Fruit fly (Drosophila melanogaster) whole organism, prepupa: Measurements from ENCODE around the gene Gdap1.
A peak's percentile ranks its signal among the peaks of the same experiment; 100 is the strongest.

Experiments
- CG10669 ChIP-seq: fragments of 200-800 bp; sonication (Bioruptor generic); optimal IDR thresholded peaks from 3 replicates; lab custom pipeline; 2018; ENCODE audit warnings: missing biosample characterization, mild to moderate bottlenecking, missing genetic modification characterization, moderate library complexity
- CG11762 ChIP-seq: fragments of 200-800 bp; sonication (Bioruptor generic); optimal IDR thresholded peaks from 3 replicates; lab custom pipeline; 2016; ENCODE audit warnings: missing biosample characterization, missing genetic modification characterization; ENCODE audit not compliant: insufficient read depth
- CG11902 ChIP-seq: fragments of 200-800 bp; sonication (Bioruptor generic); optimal IDR thresholded peaks from 3 replicates; lab custom pipeline; 2016; ENCODE audit warnings: missing biosample characterization, missing genetic modification characterization
- CG15336 ChIP-seq: fragments of 200-800 bp; sonication (Bioruptor generic); IDR thresholded peaks from 2 replicates; pipeline ENCODE4 v1.3.6; 2022; ENCODE audit warnings: missing biosample characterization, missing genetic modification characterization
- CG1621 ChIP-seq: fragments of 200-800 bp; sonication (Bioruptor generic); optimal IDR thresholded peaks from 3 replicates; lab custom pipeline; 2018; ENCODE audit warnings: missing biosample characterization, mild to moderate bottlenecking, missing genetic modification characterization
- CG16779 ChIP-seq: fragments of 200-800 bp; sonication (Bioruptor generic); optimal IDR thresholded peaks from 3 replicates; lab custom pipeline; 2017; ENCODE audit warnings: missing biosample characterization, mild to moderate bottlenecking, missing genetic modification characterization
- CG3032 ChIP-seq: fragments of 200-800 bp; optimal IDR thresholded peaks from 2 replicates; lab custom pipeline; 2019; ENCODE audit warnings: missing biosample characterization, mild to moderate bottlenecking, missing genetic modification characterization, moderate library complexity
- CG31627 ChIP-seq: fragments of 200-800 bp; sonication (Bioruptor generic); optimal IDR thresholded peaks from 3 replicates; lab custom pipeline; 2016; ENCODE audit warnings: missing biosample characterization, missing genetic modification characterization
- CG34406 ChIP-seq: fragments of 200-800 bp; sonication (Bioruptor generic); optimal IDR thresholded peaks from 3 replicates; lab custom pipeline; 2016; ENCODE audit warnings: missing biosample characterization, missing genetic modification characterization
- CG3919 ChIP-seq: fragments of 200-800 bp; sonication (Bioruptor generic); optimal IDR thresholded peaks from 3 replicates; lab custom pipeline; 2016; ENCODE audit warnings: missing biosample characterization, missing genetic modification characterization
- CG4318 ChIP-seq: fragments of 200-800 bp; sonication (Bioruptor generic); optimal IDR thresholded peaks from 3 replicates; lab custom pipeline; 2017; ENCODE audit warnings: missing biosample characterization, mild to moderate bottlenecking, missing genetic modification characterization
- CG6163 ChIP-seq: fragments of 200-800 bp; sonication (Bioruptor generic); IDR thresholded peaks from 3 replicates; pipeline ENCODE4 v1.3.6; 2022; ENCODE audit warnings: missing biosample characterization, missing genetic modification characterization
- CG6276 ChIP-seq: fragments of 200-800 bp; sonication (Bioruptor generic); optimal IDR thresholded peaks from 2 replicates; lab custom pipeline; 2017; ENCODE audit warnings: missing biosample characterization, mild to moderate bottlenecking, missing genetic modification characterization
- CG6792 ChIP-seq: fragments of 200-800 bp; sonication (Bioruptor generic); optimal IDR thresholded peaks from 3 replicates; lab custom pipeline; 2016; ENCODE audit warnings: missing biosample characterization, missing genetic modification characterization
- CG6808 ChIP-seq: fragments of 200-800 bp; sonication (Bioruptor generic); optimal IDR thresholded peaks from 3 replicates; lab custom pipeline; 2017; ENCODE audit warnings: missing biosample characterization, missing genetic modification characterization, mild to moderate bottlenecking, moderate library complexity, missing genetic modification reagents
- CG6854 ChIP-seq: fragments of 200-800 bp; sonication (Bioruptor generic); optimal IDR thresholded peaks from 2 replicates; lab custom pipeline; 2017; ENCODE audit warnings: missing biosample characterization, mild to moderate bottlenecking, missing genetic modification characterization
- CG7368 ChIP-seq: fragments of 200-800 bp; sonication (Bioruptor generic); optimal IDR thresholded peaks from 3 replicates; lab custom pipeline; 2016; ENCODE audit warnings: missing biosample characterization, missing genetic modification characterization
- CG8319 ChIP-seq: fragments of 200-800 bp; sonication (Bioruptor generic); optimal IDR thresholded peaks from 3 replicates; lab custom pipeline; 2016; ENCODE audit warnings: missing biosample characterization, missing genetic modification characterization
- CG8632 ChIP-seq: fragments of 200-800 bp; sonication (Bioruptor generic); optimal IDR thresholded peaks from 3 replicates; lab custom pipeline; 2016; ENCODE audit warnings: missing biosample characterization, missing genetic modification characterization
- CG9139 ChIP-seq: fragments of 200-800 bp; sonication (Bioruptor generic); optimal IDR thresholded peaks from 3 replicates; lab custom pipeline; 2017; ENCODE audit warnings: missing biosample characterization, mild to moderate bottlenecking, missing genetic modification characterization
- Eip78C ChIP-seq: fragments of 200-800 bp; sonication (Bioruptor generic); peaks from one replicate; lab custom pipeline; 2016; ENCODE audit warnings: missing biosample characterization, missing genetic modification characterization
- Eip93F ChIP-seq: fragments of 200-800 bp; sonication (Bioruptor generic); optimal IDR thresholded peaks from 2 replicates; lab custom pipeline; 2016; ENCODE audit warnings: missing biosample characterization, mild to moderate bottlenecking, missing genetic modification characterization
- Ets21C ChIP-seq: fragments of 200-800 bp; sonication (Bioruptor generic); optimal IDR thresholded peaks from 3 replicates; lab custom pipeline; 2016; ENCODE audit warnings: missing biosample characterization, missing genetic modification characterization
- Ets96B ChIP-seq: fragments of 200-800 bp; optimal IDR thresholded peaks from 2 replicates; lab custom pipeline; 2019; ENCODE audit warnings: missing biosample characterization, mild to moderate bottlenecking, missing genetic modification characterization, moderate library complexity
- Gug ChIP-seq: fragments of 200-800 bp; sonication (Bioruptor generic); IDR thresholded peaks from 2 replicates; pipeline ENCODE4 v1.3.6; 2022; ENCODE audit warnings: missing biosample characterization, missing genetic modification characterization
- Hr38 ChIP-seq: sonication (Bioruptor generic); optimal IDR thresholded peaks from 2 replicates; lab custom pipeline; 2016; ENCODE audit warnings: missing biosample characterization, missing genetic modification characterization
- Hr4 ChIP-seq: fragments of 200-800 bp; sonication (Bioruptor generic); optimal IDR thresholded peaks from 3 replicates; lab custom pipeline; 2016; ENCODE audit warnings: missing biosample characterization, missing genetic modification characterization
- Lpt ChIP-seq: fragments of 200-800 bp; sonication (Bioruptor generic); optimal IDR thresholded peaks from 3 replicates; lab custom pipeline; 2016; ENCODE audit warnings: missing biosample characterization, missing genetic modification characterization
- OdsH ChIP-seq: fragments of 200-800 bp; sonication (Bioruptor generic); optimal IDR thresholded peaks from 3 replicates; lab custom pipeline; 2016; ENCODE audit warnings: missing biosample characterization, missing genetic modification characterization
- Smox ChIP-seq: fragments of 200-800 bp; sonication (Bioruptor generic); optimal IDR thresholded peaks from 3 replicates; lab custom pipeline; 2016; ENCODE audit warnings: missing biosample characterization, missing genetic modification characterization
- Sox14 ChIP-seq: fragments of 200-800 bp; sonication (Bioruptor generic); optimal IDR thresholded peaks from 3 replicates; lab custom pipeline; 2016; ENCODE audit warnings: missing biosample characterization, missing genetic modification characterization
- Sox15 ChIP-seq: fragments of 200-800 bp; sonication (Bioruptor generic); optimal IDR thresholded peaks from 3 replicates; lab custom pipeline; 2016; ENCODE audit warnings: missing biosample characterization, missing genetic modification characterization
- achi ChIP-seq: fragments of 200-800 bp; sonication (Bioruptor generic); optimal IDR thresholded peaks from 3 replicates; lab custom pipeline; 2016; ENCODE audit warnings: missing biosample characterization, missing genetic modification characterization
- acj6 ChIP-seq: fragments of 200-800 bp; sonication (Bioruptor generic); optimal IDR thresholded peaks from 3 replicates; lab custom pipeline; 2016; ENCODE audit warnings: missing biosample characterization, missing genetic modification characterization
- cyc ChIP-seq: fragments of 200-800 bp; sonication (Bioruptor generic); optimal IDR thresholded peaks from 3 replicates; lab custom pipeline; 2016; ENCODE audit warnings: missing biosample characterization, missing genetic modification characterization
- dac ChIP-seq: fragments of 200-800 bp; sonication (Bioruptor generic); optimal IDR thresholded peaks from 2 replicates; lab custom pipeline; 2017; ENCODE audit warnings: missing biosample characterization, mild to moderate bottlenecking, missing genetic modification characterization
- dsx ChIP-seq: fragments of 200-800 bp; optimal IDR thresholded peaks from 3 replicates; lab custom pipeline; 2019; ENCODE audit warnings: missing biosample characterization, mild to moderate bottlenecking, missing genetic modification characterization, moderate library complexity; ENCODE audit not compliant: poor library complexity, severe bottlenecking
- eg ChIP-seq: fragments of 200-800 bp; sonication (Bioruptor generic); IDR thresholded peaks from 3 replicates; pipeline ENCODE4 v1.3.6; 2022; ENCODE audit warnings: missing biosample characterization, missing genetic modification characterization
- esn ChIP-seq: fragments of 200-800 bp; sonication (Bioruptor generic); optimal IDR thresholded peaks from 2 replicates; lab custom pipeline; 2016; ENCODE audit warnings: missing biosample characterization, mild to moderate bottlenecking, missing genetic modification characterization, moderate library complexity
- fd59A ChIP-seq: fragments of 200-800 bp; sonication (Bioruptor generic); optimal IDR thresholded peaks from 2 replicates; lab custom pipeline; 2017; ENCODE audit warnings: missing biosample characterization, mild to moderate bottlenecking, missing genetic modification characterization, missing genetic modification reagents
- fd85E ChIP-seq: fragments of 200-800 bp; sonication (Bioruptor generic); optimal IDR thresholded peaks from 3 replicates; lab custom pipeline; 2016; ENCODE audit warnings: missing biosample characterization, missing genetic modification characterization
- fkh ChIP-seq: fragments of 200-800 bp; sonication (Bioruptor generic); optimal IDR thresholded peaks from 3 replicates; lab custom pipeline; 2017; ENCODE audit warnings: missing biosample characterization, mild to moderate bottlenecking, missing genetic modification characterization, moderate library complexity
- lz ChIP-seq: fragments of 200-800 bp; sonication (Bioruptor generic); optimal IDR thresholded peaks from 3 replicates; lab custom pipeline; 2016; ENCODE audit warnings: missing biosample characterization, missing genetic modification characterization
- pdm3 ChIP-seq: fragments of 200-800 bp; sonication (Bioruptor generic); optimal IDR thresholded peaks from 3 replicates; lab custom pipeline; 2016; ENCODE audit warnings: missing biosample characterization, missing genetic modification characterization
- salr ChIP-seq, 2 experiments: fragments of 200-800 bp; sonication (Bioruptor generic); optimal IDR thresholded peaks; 3 replicates each; lab custom pipeline; 2016 to 2018; ENCODE audit warnings: missing biosample characterization in 2 of 2, missing genetic modification characterization in 2 of 2, mild to moderate bottlenecking in 1 of 2
- spab ChIP-seq: fragments of 200-800 bp; sonication (Bioruptor generic); optimal IDR thresholded peaks from 2 replicates; lab custom pipeline; 2017; ENCODE audit warnings: missing biosample characterization, mild to moderate bottlenecking, missing genetic modification characterization, missing genetic modification reagents
- ss ChIP-seq, 2 experiments: fragments of 200-800 bp; sonication (Bioruptor generic); optimal IDR thresholded peaks; 2 replicates in 1 of 2; 3 replicates in 1 of 2; lab custom pipeline; 2017 to 2018; ENCODE audit warnings: mild to moderate bottlenecking in 2 of 2, missing biosample characterization in 2 of 2, missing genetic modification characterization in 2 of 2, moderate library complexity in 1 of 2
- svp ChIP-seq: fragments of 200-800 bp; sonication (Bioruptor generic); peaks from one replicate; lab custom pipeline; 2016; ENCODE audit warnings: missing biosample characterization, missing genetic modification characterization

Gene Gdap1

DNA sequence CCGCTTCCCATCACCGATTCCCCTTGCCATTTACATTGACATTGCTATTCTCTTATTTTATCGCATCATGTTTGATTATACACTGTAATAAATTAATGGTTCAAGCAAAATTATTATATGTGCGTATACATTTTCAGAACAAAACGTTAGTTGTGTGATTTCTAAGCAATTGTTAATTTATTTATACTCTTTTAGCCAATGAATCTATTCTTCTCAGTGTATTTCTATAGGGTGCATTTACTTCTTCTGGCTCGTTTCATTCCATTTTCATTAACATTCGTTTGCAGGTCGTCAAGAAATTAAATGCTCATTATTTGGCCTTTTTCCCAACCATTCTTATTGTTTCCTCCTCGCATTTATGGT, 45.8 kb downstream of the Gdap1 start (continued):
- peak; percentile 86 for TF ChIP-seq eg (GFP tag; lab: Robert Waterston, UW)
- peak in 1 of 2 experiments; percentile 6 for TF ChIP-seq salr (GFP tag; optimal IDR thresholded peaks at IDR 0.05; lab: Kevin White, UChicago)
- TF ChIP-seq ss (GFP tag; optimal IDR thresholded peaks at IDR 0.05; lab: Kevin White, UChicago): no peak
- no peak for TF ChIP-seq CG6854 (GFP tag; lab: Kevin White, UChicago)
- peak; percentile 28 for TF ChIP-seq cyc (GFP tag; lab: Kevin White, UChicago)
- TF ChIP-seq Ets96B (tag; lab: Kevin White, UChicago): peak; percentile 65
- no peak for TF ChIP-seq CG16779 (tag; lab: Kevin White, UChicago)
- no peak for TF ChIP-seq CG4318 (GFP tag; lab: Kevin White, UChicago)
- no peak for TF ChIP-seq Hr38 (GFP tag; lab: Kevin White, UChicago)
- peak; percentile 29 for TF ChIP-seq CG34406 (GFP tag; lab: Kevin White, UChicago)
- TF ChIP-seq CG6808 (GFP tag; lab: Kevin White, UChicago): no peak
- peak; percentile 18 for TF ChIP-seq CG8632 (GFP tag; lab: Kevin White, UChicago)
- TF ChIP-seq CG6276 (GFP tag; lab: Kevin White, UChicago): peak; percentile 35
- TF ChIP-seq CG6163 (GFP tag; lab: Robert Waterston, UW): peak; percentile 81
- TF ChIP-seq CG1621: peak; percentile 34
- TF ChIP-seq Ets21C: no peak
- TF ChIP-seq pdm3: peak; percentile 55

DNA sequence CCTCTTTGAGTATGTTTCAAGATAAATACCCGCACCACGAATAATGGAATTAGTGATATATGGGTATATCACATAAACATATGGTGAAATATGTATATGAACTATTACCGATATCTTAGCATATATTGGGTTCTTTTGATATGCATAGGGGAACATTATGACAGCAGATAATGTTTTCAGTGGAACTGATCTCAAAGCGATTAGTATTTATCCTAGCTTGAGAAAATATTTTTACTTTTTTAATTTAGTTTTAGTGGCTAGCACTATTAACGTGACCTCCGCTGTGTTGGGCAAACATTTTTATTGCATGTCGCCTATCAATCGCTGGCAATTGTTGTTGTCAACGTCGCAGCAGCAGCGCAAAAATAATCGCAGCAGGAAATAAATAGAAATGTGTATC, 46.6 kb downstream of the Gdap1 start:
- TF ChIP-seq CG16779 (tag; lab: Kevin White, UChicago) (no peak), Lpt (GFP tag; lab: Kevin White, UChicago) (peak; percentile 18), CG15336 (GFP tag; lab: Robert Waterston, UW) (peak; percentile 57), dac (GFP tag; lab: Kevin White, UChicago) (no peak), CG31627 (GFP tag; lab: Kevin White, UChicago) (peak; percentile 43), eg (GFP tag; lab: Robert Waterston, UW) (peak; percentile 76), OdsH (peak; percentile 60), Eip78C (GFP tag; lab: Kevin White, UChicago) (peak; percentile 85), dsx (peak; percentile 26), spab (GFP tag; lab: Kevin White, UChicago) (peak; percentile 46), svp (peak; percentile 69), CG10669 (GFP tag; lab: Kevin White, UChicago) (peak; percentile 47), CG3032 (tag; lab: Kevin White, UChicago) (peak; percentile 6), ss (GFP tag; optimal IDR thresholded peaks at IDR 0.05; lab: Kevin White, UChicago) (peak in 1 of 2 experiments; percentile 36), CG34406 (GFP tag; lab: Kevin White, UChicago) (peak; percentile 3), achi (GFP tag; lab: Kevin White, UChicago) (peak; percentile 41), lz (peak; percentile 30), Sox14 (GFP tag; lab: Kevin White, UChicago) (peak; percentile 58), Ets21C (no peak), CG6808 (GFP tag; lab: Kevin White, UChicago) (no peak), salr (GFP tag; optimal IDR thresholded peaks at IDR 0.05; lab: Kevin White, UChicago) (peak in 1 of 2 experiments; percentile 70), Sox15 (GFP tag; lab: Kevin White, UChicago) (no peak), Smox (GFP tag; lab: Kevin White, UChicago) (peak; percentile 36), fkh (no peak), CG9139 (GFP tag; lab: Kevin White, UChicago) (no peak), esn (peak; percentile 47), Hr4 (GFP tag; lab: Kevin White, UChicago) (peak; percentile 75), CG6792 (GFP tag; lab: Kevin White, UChicago) (no peak), acj6 (GFP tag; lab: Kevin White, UChicago) (peak; percentile 58), CG4318 (GFP tag; lab: Kevin White, UChicago) (peak; percentile 20), fd59A (GFP tag; lab: Kevin White, UChicago) (peak; percentile 29), CG11762 (GFP tag; lab: Kevin White, UChicago) (peak; percentile 30), Ets96B (tag; lab: Kevin White, UChicago) (peak; percentile 55), CG6163 (GFP tag; lab: Robert Waterston, UW) (peak; percentile 63; the same call in 2 of the 3 replicates), CG8319 (GFP tag; lab: Kevin White, UChicago) (peak; percentile 10), CG3919 (peak; percentile 46), Eip93F (GFP tag; lab: Kevin White, UChicago) (no peak), fd85E (GFP tag; lab: Kevin White, UChicago) (no peak), Gug (GFP tag; lab: Robert Waterston, UW) (peak; percentile 42), cyc (GFP tag; lab: Kevin White, UChicago) (peak; percentile 20), CG7368 (no peak), CG11902 (GFP tag; lab: Kevin White, UChicago) (no peak), CG1621 (no peak)
